Fruit fly (Drosophila melanogaster): ENCODE data around the gene Nbr.

Nbr gene

DNA sequence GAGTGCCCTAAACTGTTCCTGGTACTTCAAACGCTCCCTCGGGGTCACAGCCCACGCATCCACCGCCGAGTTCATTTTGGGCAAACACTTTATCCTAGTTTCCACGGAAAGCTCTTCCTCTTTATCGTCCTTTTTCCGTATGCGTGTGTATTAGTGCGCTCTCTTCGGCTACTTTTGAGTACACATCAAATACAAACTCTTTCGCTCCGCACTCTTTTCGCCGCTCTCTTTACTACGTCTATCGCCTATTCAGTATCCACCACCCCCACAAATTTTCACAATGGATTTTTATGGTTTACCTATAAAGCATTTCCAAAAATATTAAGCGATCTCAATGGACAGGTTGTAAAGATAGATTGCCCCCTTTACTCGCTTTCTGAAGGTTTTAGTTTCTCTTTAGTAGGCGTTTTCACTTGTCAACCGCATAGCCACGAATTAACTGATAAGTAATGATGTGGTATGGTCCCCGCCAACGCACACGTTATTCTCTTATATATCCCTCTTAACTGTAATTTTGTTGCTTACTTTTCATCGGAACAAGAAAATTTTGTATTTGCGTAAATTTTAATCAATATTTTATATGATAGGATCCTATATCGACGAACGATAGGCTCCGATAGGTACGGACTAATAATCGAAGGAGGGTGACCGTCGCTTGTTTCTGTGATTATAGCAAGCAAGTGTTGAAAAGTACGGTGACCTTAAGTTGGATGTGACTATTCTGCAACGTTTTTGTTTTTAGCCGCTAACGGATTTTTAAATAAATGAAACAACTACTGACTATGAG lies 21.0 kb downstream of the Nbr start, which contains the start of gene Dap160 (continued):
- no peak for TF ChIP-seq CG43689 (GFP tag; IDR thresholded peaks at IDR 0.05)
- TF ChIP-seq phol (tag; optimal IDR thresholded peaks at IDR 0.05) = no peak
- TF ChIP-seq CG1603 (tag; optimal IDR thresholded peaks at IDR 0.05) = no peak
- no peak for TF ChIP-seq dm (GFP tag; optimal IDR thresholded peaks at IDR 0.05)
- TF ChIP-seq br (optimal IDR thresholded peaks at IDR 0.05) = no peak
- TF ChIP-seq tap (tag; optimal IDR thresholded peaks at IDR 0.05) = no peak
- no peak for TF ChIP-seq CG15601 (tag; optimal IDR thresholded peaks at IDR 0.05)
- peak; percentile 47 for TF ChIP-seq YL-1 (GFP tag; optimal IDR thresholded peaks at IDR 0.05)
- no peak for TF ChIP-seq pum (GFP tag; optimal IDR thresholded peaks at IDR 0.05)
- no peak for TF ChIP-seq CG13296 (GFP tag; optimal IDR thresholded peaks at IDR 0.05)
- no peak for TF ChIP-seq trh (GFP tag; optimal IDR thresholded peaks at IDR 0.05)
- no peak for TF ChIP-seq yki (optimal IDR thresholded peaks at IDR 0.05)
- TF ChIP-seq CG31224 (GFP tag; IDR thresholded peaks at IDR 0.05) = no peak
- peak; percentile 28; the same call in 1 of the 2 replicates for TF ChIP-seq CG2129 (GFP tag; IDR thresholded peaks at IDR 0.05; ENCODE audit: partially characterized antibody)
- no peak for TF ChIP-seq H2.0 (GFP tag; IDR thresholded peaks at IDR 0.05)
- TF ChIP-seq CG10321 (GFP tag; IDR thresholded peaks at IDR 0.05) = no peak
- no peak for TF ChIP-seq E2f1 (GFP tag; IDR thresholded peaks at IDR 0.05)
- peak; percentile 71 for TF ChIP-seq CG16813 (GFP tag; IDR thresholded peaks at IDR 0.05; ENCODE audit: partially characterized antibody)
- no peak for TF ChIP-seq CG9215 (GFP tag; IDR thresholded peaks at IDR 0.05)
- TF ChIP-seq CG16779 (GFP tag; IDR thresholded peaks at IDR 0.05) = no peak
- no peak for TF ChIP-seq Hr3 (GFP tag; optimal IDR thresholded peaks at IDR 0.05)
- no peak for TF ChIP-seq crc (GFP tag; optimal IDR thresholded peaks at IDR 0.05)
- no peak for TF ChIP-seq HLHmδ (GFP tag; optimal IDR thresholded peaks at IDR 0.05)
- TF ChIP-seq CG18599 (GFP tag; optimal IDR thresholded peaks at IDR 0.05) = no peak
- TF ChIP-seq Jarid2 (GFP tag; optimal IDR thresholded peaks at IDR 0.05) = no peak
- no peak for TF ChIP-seq cato (GFP tag; optimal IDR thresholded peaks at IDR 0.05; ENCODE audit: borderline replicate concordance)
- no peak for TF ChIP-seq lmd (GFP tag; IDR thresholded peaks at IDR 0.05)
- TF ChIP-seq hb (GFP tag; IDR thresholded peaks at IDR 0.05; ENCODE audit: partially characterized antibody) = peak; percentile 63; the same call in 1 of the 3 replicates
- no peak for TF ChIP-seq ERR (GFP tag; optimal IDR thresholded peaks at IDR 0.05)
- peak; percentile 75 for TF ChIP-seq Scr (GFP tag; IDR thresholded peaks at IDR 0.05; ENCODE audit: partially characterized antibody)
- TF ChIP-seq Rfx (GFP tag; IDR thresholded peaks at IDR 0.05) = peak; percentile 52; the same call in 1 of the 2 replicates
- no peak for TF ChIP-seq oc (tag; optimal IDR thresholded peaks at IDR 0.05)
- TF ChIP-seq ind (GFP tag; optimal IDR thresholded peaks at IDR 0.05) = no peak
- TF ChIP-seq seq (GFP tag; IDR thresholded peaks at IDR 0.05) = peak; percentile 29; the same call in 1 of the 2 replicates
- no peak for TF ChIP-seq CG7271 (tag; optimal IDR thresholded peaks at IDR 0.05)
- TF ChIP-seq Gug (GFP tag; IDR thresholded peaks at IDR 0.05) = no peak
- TF ChIP-seq zen (tag; optimal IDR thresholded peaks at IDR 0.05) = no peak
- TF ChIP-seq Atf3 (GFP tag; optimal IDR thresholded peaks at IDR 0.05) = no peak
- no peak for TF ChIP-seq crol (GFP tag; IDR thresholded peaks at IDR 0.05)
- TF ChIP-seq salm (tag; optimal IDR thresholded peaks at IDR 0.05) = no peak
- TF ChIP-seq wek (GFP tag; optimal IDR thresholded peaks at IDR 0.05) = no peak
- TF ChIP-seq Dfd (GFP tag; optimal IDR thresholded peaks at IDR 0.05) = no peak
- TF ChIP-seq run (tag; optimal IDR thresholded peaks at IDR 0.05) = no peak
- TF ChIP-seq tup (GFP tag; optimal IDR thresholded peaks at IDR 0.05) = no peak
- TF ChIP-seq ro (GFP tag; IDR thresholded peaks at IDR 0.05) = no peak
- peak; percentile 86 for TF ChIP-seq CG6791 (GFP tag; IDR thresholded peaks at IDR 0.05; ENCODE audit: partially characterized antibody)
- TF ChIP-seq CG15269 (tag; optimal IDR thresholded peaks at IDR 0.05) = no peak
- no peak for TF ChIP-seq caup (GFP tag; optimal IDR thresholded peaks at IDR 0.05; ENCODE audit: severe bottlenecking)
- no peak for TF ChIP-seq dmrt11E (tag; optimal IDR thresholded peaks at IDR 0.05)
- TF ChIP-seq luna (GFP tag; optimal IDR thresholded peaks at IDR 0.05) = no peak
